Worm (Caenorhabditis elegans) whole organism, late embryonic: ENCODE results near the gene col-42.

Experiments
- F13H6.1 ChIP-seq: sonication (generic microtip); optimal IDR thresholded peaks from 2 replicates; lab custom pipeline; 2016; ENCODE audit warnings: missing genetic modification characterization, missing compliant biosample characterization
- K09A11.1 ChIP-seq: sonication (generic microtip); optimal IDR thresholded peaks from 2 replicates; lab custom pipeline; 2017; ENCODE audit warnings: antibody characterized with exemption, mild to moderate bottlenecking, missing genetic modification characterization, missing compliant biosample characterization; ENCODE audit not compliant: insufficient read depth
- Y22D7AL.16 ChIP-seq: sonication (generic microtip); optimal IDR thresholded peaks from 2 replicates; lab custom pipeline; 2016; ENCODE audit warnings: missing genetic modification characterization, missing compliant biosample characterization
- ceh-19 ChIP-seq: fragments of 200-800 bp; sonication (Bioruptor generic); optimal IDR thresholded peaks from 2 replicates; lab custom pipeline; 2018; ENCODE audit warnings: mild to moderate bottlenecking, missing genetic modification characterization, missing compliant biosample characterization
- ceh-22 ChIP-seq: sonication (generic microtip); optimal IDR thresholded peaks from 2 replicates; lab custom pipeline; 2017; ENCODE audit warnings: missing biosample characterization, missing genetic modification characterization
- ceh-31 ChIP-seq: sonication (generic microtip); optimal IDR thresholded peaks from 2 replicates; lab custom pipeline; 2016; ENCODE audit warnings: missing genetic modification characterization, missing compliant biosample characterization
- ceh-48 ChIP-seq: sonication (generic microtip); optimal IDR thresholded peaks from 2 replicates; lab custom pipeline; 2016; ENCODE audit warnings: missing genetic modification characterization, inconsistent platforms, missing compliant biosample characterization
- ceh-9 ChIP-seq: sonication (generic microtip); optimal IDR thresholded peaks from 2 replicates; lab custom pipeline; 2016; ENCODE audit warnings: mild to moderate bottlenecking, missing genetic modification characterization, inconsistent platforms, missing compliant biosample characterization
- che-1 ChIP-seq: sonication (generic microtip); optimal IDR thresholded peaks from 2 replicates; lab custom pipeline; 2016; ENCODE audit warnings: mild to moderate bottlenecking, missing genetic modification characterization, missing compliant biosample characterization
- dmd-4 ChIP-seq: sonication (generic microtip); optimal IDR thresholded peaks from 2 replicates; lab custom pipeline; 2016; ENCODE audit warnings: borderline replicate concordance, missing genetic modification characterization, missing compliant biosample characterization
- elt-4 ChIP-seq: sonication (generic microtip); optimal IDR thresholded peaks from 2 replicates; lab custom pipeline; 2016; ENCODE audit warnings: missing genetic modification characterization, missing compliant biosample characterization
- ets-4 ChIP-seq: sonication (generic microtip); optimal IDR thresholded peaks from 2 replicates; lab custom pipeline; 2016; ENCODE audit warnings: missing genetic modification characterization, missing compliant biosample characterization
- eyg-1 ChIP-seq: sonication (generic microtip); optimal IDR thresholded peaks from 2 replicates; lab custom pipeline; 2016; ENCODE audit warnings: missing genotype, missing genetic modification characterization, missing compliant biosample characterization
- fax-1 ChIP-seq: sonication (generic microtip); optimal IDR thresholded peaks from 2 replicates; lab custom pipeline; 2016; ENCODE audit warnings: missing genotype, missing genetic modification characterization, missing compliant biosample characterization
- gmeb-2 ChIP-seq: sonication (generic microtip); optimal IDR thresholded peaks from 2 replicates; lab custom pipeline; 2016; ENCODE audit warnings: missing genetic modification characterization, inconsistent platforms, missing compliant biosample characterization
- hlh-13 ChIP-seq: fragments of 200-800 bp; sonication (Bioruptor generic); optimal IDR thresholded peaks from 2 replicates; lab custom pipeline; 2018; ENCODE audit warnings: mild to moderate bottlenecking, missing genetic modification characterization, missing compliant biosample characterization
- hlh-15 ChIP-seq: sonication (generic microtip); optimal IDR thresholded peaks from 2 replicates; lab custom pipeline; 2016; ENCODE audit warnings: missing genetic modification characterization, missing compliant biosample characterization
- hlh-30 ChIP-seq: sonication (generic microtip); optimal IDR thresholded peaks from 2 replicates; lab custom pipeline; 2017; ENCODE audit warnings: antibody characterized with exemption, missing genetic modification characterization, missing compliant biosample characterization; ENCODE audit not compliant: insufficient read depth
- hlh-6 ChIP-seq: sonication (generic microtip); optimal IDR thresholded peaks from 2 replicates; lab custom pipeline; 2016; ENCODE audit warnings: missing genotype, missing genetic modification characterization, missing compliant biosample characterization
- lim-6 ChIP-seq: sonication (generic microtip); optimal IDR thresholded peaks from 2 replicates; lab custom pipeline; 2016; ENCODE audit warnings: missing genetic modification characterization, missing compliant biosample characterization
- lin-11 ChIP-seq: fragments of 200-800 bp; sonication (Bioruptor generic); optimal IDR thresholded peaks from 2 replicates; lab custom pipeline; 2018; ENCODE audit warnings: mild to moderate bottlenecking, missing genetic modification characterization, missing compliant biosample characterization
- madf-2 ChIP-seq: sonication (generic microtip); optimal IDR thresholded peaks from 2 replicates; lab custom pipeline; 2017; ENCODE audit warnings: missing genetic modification characterization, missing compliant biosample characterization
- nhr-11 ChIP-seq: fragments of 150-350 bp; optimal IDR thresholded peaks from 2 replicates; lab custom pipeline; 2014; ENCODE audit warnings: missing biosample characterization, missing genetic modification characterization
- npax-4 ChIP-seq: sonication (generic microtip); optimal IDR thresholded peaks from 2 replicates; lab custom pipeline; 2016; ENCODE audit warnings: missing genetic modification characterization, missing compliant biosample characterization
- odd-2 ChIP-seq: sonication (generic microtip); optimal IDR thresholded peaks from 2 replicates; lab custom pipeline; 2017; ENCODE audit warnings: antibody characterized with exemption, mild to moderate bottlenecking, missing genetic modification characterization, missing compliant biosample characterization
- pha-2 ChIP-seq: sonication (generic microtip); optimal IDR thresholded peaks from 2 replicates; lab custom pipeline; 2017; ENCODE audit warnings: mild to moderate bottlenecking, missing genetic modification characterization, missing compliant biosample characterization
- ref-2 ChIP-seq: sonication (generic microtip); optimal IDR thresholded peaks from 2 replicates; lab custom pipeline; 2016; ENCODE audit warnings: missing genetic modification characterization, missing compliant biosample characterization
- sox-2 ChIP-seq: fragments of 200-800 bp; sonication (Bioruptor generic); IDR thresholded peaks from 2 replicates; pipeline ENCODE4 v1.3.6; 2022; ENCODE audit warnings: missing genetic modification reagents, missing genetic modification characterization, missing compliant biosample characterization
- tbx-2 ChIP-seq: sonication (generic microtip); optimal IDR thresholded peaks from 2 replicates; lab custom pipeline; 2016; ENCODE audit warnings: missing genetic modification characterization, missing compliant biosample characterization
- ttx-3 ChIP-seq: sonication (generic microtip); optimal IDR thresholded peaks from 2 replicates; lab custom pipeline; 2016; ENCODE audit warnings: missing genetic modification reagents, missing genetic modification characterization, missing compliant biosample characterization
- unc-55 ChIP-seq: sonication (generic microtip); optimal IDR thresholded peaks from 2 replicates; lab custom pipeline; 2017; ENCODE audit warnings: missing biosample characterization, missing genetic modification reagents, missing genetic modification characterization
- zip-5 ChIP-seq: sonication (generic microtip); optimal IDR thresholded peaks from 2 replicates; lab custom pipeline; 2016; ENCODE audit warnings: missing genetic modification characterization, missing compliant biosample characterization

The col-42 gene

DNA sequence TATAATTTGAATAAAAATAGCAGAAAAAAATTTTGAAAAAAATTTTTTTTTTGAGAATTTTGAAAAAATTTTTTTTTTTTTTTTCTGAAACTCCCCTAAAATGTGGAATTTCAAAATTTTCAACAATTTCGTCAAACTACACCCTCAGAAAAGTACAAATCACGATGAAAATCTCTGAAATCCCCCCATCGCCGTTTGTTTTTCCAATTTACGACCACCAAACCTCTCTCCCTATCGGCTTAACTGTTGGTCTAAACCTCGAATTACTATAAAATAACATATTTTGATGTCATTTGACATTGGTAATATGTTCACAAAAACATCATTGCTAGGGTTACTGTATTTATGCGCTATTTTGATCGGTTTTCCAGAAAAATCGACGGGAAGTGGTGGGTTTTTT lies 31.7 kb downstream of the col-42 start, which contains the start of gene Y69H2.10:
Gene Y69H2.10, plus strand, starts transcription at position 301 of the 400 bp plus-strand sequence.
- TF ChIP-seq npax-4 (tag; lab: Kevin White, UChicago) (no peak), tbx-2 (tag; lab: Kevin White, UChicago) (no peak), hlh-15 (tag; lab: Kevin White, UChicago) (no peak), pha-2 (tag; lab: Kevin White, UChicago) (no peak), ceh-9 (no peak), gmeb-2 (tag; lab: Kevin White, UChicago) (no peak), zip-5 (no peak), ttx-3 (tag; lab: Kevin White, UChicago) (no peak), Y22D7AL.16 (no peak)

- TF ChIP-seq eyg-1 (no peak), hlh-6 (tag; lab: Kevin White, UChicago) (no peak), ceh-22 (tag; lab: Kevin White, UChicago) (no peak), K09A11.1 (tag; lab: Kevin White, UChicago) (no peak), hlh-30 (tag; lab: Kevin White, UChicago) (no peak), ets-4 (tag; lab: Kevin White, UChicago) (no peak), F13H6.1 (no peak), fax-1 (tag; lab: Kevin White, UChicago) (no peak), madf-2 (tag; lab: Kevin White, UChicago) (no peak), ref-2 (tag; lab: Kevin White, UChicago) (no peak), nhr-11 (tag; lab: Kevin White, UChicago) (no peak), ceh-48 (tag; lab: Kevin White, UChicago) (no peak), che-1 (tag; lab: Kevin White, UChicago) (no peak), lim-6 (tag; lab: Kevin White, UChicago) (no peak)
- TF ChIP-seq, all 69 proteins: peak for 0
Measured at ce11 chrV:18671811-18672210, 33.5 kb downstream of the col-42 start.

DNA sequence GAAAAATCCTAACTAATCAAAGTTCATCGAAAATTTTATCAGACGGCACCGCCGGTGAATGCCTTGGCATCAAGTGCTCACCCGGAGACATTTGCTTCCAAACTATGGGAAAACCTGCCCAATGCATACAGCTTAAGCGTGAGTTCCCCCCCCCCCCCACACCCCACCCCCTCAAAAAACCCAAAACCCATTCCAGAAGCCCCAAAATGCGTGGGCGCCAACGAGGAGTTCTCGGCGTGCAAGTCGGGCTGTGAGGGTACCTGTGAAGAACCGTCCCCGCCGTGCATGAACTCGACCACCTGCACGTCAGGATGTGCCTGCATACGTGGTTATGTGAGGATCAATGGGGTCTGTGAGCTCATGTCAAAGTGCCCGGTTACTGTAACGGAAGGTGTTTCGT lies 36.1 kb downstream of the col-42 start:
- TF ChIP-seq gmeb-2 (tag; lab: Kevin White, UChicago) (no peak), lin-11 (no peak), fax-1 (tag; lab: Kevin White, UChicago) (no peak)

- TF ChIP-seq pha-2 (tag; lab: Kevin White, UChicago) = no peak
- no peak for TF ChIP-seq hlh-15 (tag; lab: Kevin White, UChicago)
- no peak for TF ChIP-seq ceh-31
- TF ChIP-seq elt-4 (tag; lab: Kevin White, UChicago) = no peak
- no peak for TF ChIP-seq hlh-13 (GFP tag; lab: Kevin White, UChicago)
- no peak for TF ChIP-seq dmd-4
Measured at ce11 chrV:18684455-18684987, 46.2 kb downstream of the col-42 start, which contains the start of gene Y69H2.17. Y69H2.17 (plus strand) TSS chrV:18684937.

- TF ChIP-seq odd-2 = no peak
- TF ChIP-seq dmd-4 = no peak
- TF ChIP-seq unc-55 = no peak
- TF ChIP-seq sox-2 (GFP tag; lab: Robert Waterston, UW) = no peak
- TF ChIP-seq ttx-3 (tag; lab: Kevin White, UChicago) = no peak
- no peak for TF ChIP-seq ceh-19 (GFP tag; lab: Kevin White, UChicago)
- TF ChIP-seq, all 69 proteins: peak for 0
Measured at ce11 chrV:18687361-18687760, 49.1 kb downstream of the col-42 start.
